Worm (Caenorhabditis elegans) whole organism, midembryonic: ENCODE results near the gene rac-2.

ENCODE experiments used
- cog-1 ChIP-seq: sonication (generic microtip); optimal IDR thresholded peaks from 2 replicates; lab custom pipeline; 2016; ENCODE audit warnings: missing genetic modification characterization, missing compliant biosample characterization
- med-1 ChIP-seq: sonication (generic microtip); optimal IDR thresholded peaks from 2 replicates; lab custom pipeline; 2017; ENCODE audit warnings: missing genetic modification characterization, mild to moderate bottlenecking, missing compliant biosample characterization, antibody characterized with exemption, missing genetic modification reagents; ENCODE audit not compliant: insufficient read depth
- ztf-23 ChIP-seq: fragments of 200-800 bp; sonication (Bioruptor generic); IDR thresholded peaks from 2 replicates; pipeline ENCODE4 v1.3.6; 2022; ENCODE audit warnings: missing genetic modification reagents, missing genetic modification characterization, missing compliant biosample characterization

- TF ChIP-seq cog-1 (no peak), ztf-23 (no peak), med-1 (GFP tag; lab: Kevin White, UChicago) (no peak)
Observed at ce11 chrIV:16293889-16294288, 14.1 kb upstream of the rac-2 start.
